Worm (Caenorhabditis elegans) whole organism, L2 larva: Measurements from ENCODE around the gene hlh-28.

Source experiments
- C34F6.9 ChIP-seq: fragments of 150-350 bp; optimal IDR thresholded peaks from 2 replicates; lab custom pipeline; 2014; ENCODE audit warnings: missing biosample characterization, missing genetic modification characterization
- F13H6.1 ChIP-seq: sonication (generic microtip); optimal IDR thresholded peaks from 2 replicates; lab custom pipeline; 2016; ENCODE audit warnings: missing genetic modification characterization, missing compliant biosample characterization
- Y55F3AM.14 ChIP-seq: fragments of 200-800 bp; sonication (Bioruptor generic); optimal IDR thresholded peaks from 2 replicates; lab custom pipeline; 2018; ENCODE audit warnings: mild to moderate bottlenecking, missing genetic modification characterization, missing compliant biosample characterization
- ZK546.5 ChIP-seq: sonication (generic microtip); optimal IDR thresholded peaks from 2 replicates; lab custom pipeline; 2017; ENCODE audit warnings: missing biosample characterization, missing genetic modification characterization
- aly-2 ChIP-seq: fragments of 150-350 bp; optimal IDR thresholded peaks from 2 replicates; lab custom pipeline; 2014; ENCODE audit warnings: missing biosample characterization, missing genetic modification characterization
- ama-1 ChIP-seq: fragments of 150-350 bp; optimal IDR thresholded peaks from 2 replicates; lab custom pipeline; 2018; ENCODE audit warnings: inconsistent platforms
- blmp-1 ChIP-seq: sonication (generic microtip); optimal IDR thresholded peaks from 2 replicates; lab custom pipeline; 2017; ENCODE audit warnings: missing genetic modification characterization, mild to moderate bottlenecking, missing compliant biosample characterization, antibody characterized with exemption, moderate library complexity; ENCODE audit not compliant: insufficient read depth
- ceh-16 ChIP-seq: fragments of 150-350 bp; optimal IDR thresholded peaks from 2 replicates; lab custom pipeline; 2014; ENCODE audit warnings: missing biosample characterization, missing genetic modification characterization
- ceh-82 ChIP-seq: fragments of 150-350 bp; optimal IDR thresholded peaks from 2 replicates; lab custom pipeline; 2014; ENCODE audit warnings: missing biosample characterization, missing genetic modification characterization
- crh-2 ChIP-seq: sonication (generic microtip); optimal IDR thresholded peaks from 2 replicates; lab custom pipeline; 2017; ENCODE audit warnings: missing biosample characterization, missing genetic modification characterization
- egl-27 ChIP-seq: sonication (generic microtip); optimal IDR thresholded peaks from 3 replicates; lab custom pipeline; 2017; ENCODE audit warnings: missing biosample characterization, missing genetic modification reagents, missing genetic modification characterization
- elt-1 ChIP-seq: fragments of 150-350 bp; optimal IDR thresholded peaks from 2 replicates; lab custom pipeline; 2014; ENCODE audit warnings: missing biosample characterization, missing genetic modification characterization
- elt-3 ChIP-seq: sonication (generic microtip); optimal IDR thresholded peaks from 2 replicates; lab custom pipeline; 2017; ENCODE audit warnings: missing biosample characterization, missing genetic modification characterization
- fos-1 ChIP-seq: fragments of 150-350 bp; optimal IDR thresholded peaks from 2 replicates; lab custom pipeline; 2014; ENCODE audit warnings: missing biosample characterization, missing genetic modification characterization
- gmeb-1 ChIP-seq: fragments of 150-350 bp; optimal IDR thresholded peaks from 2 replicates; lab custom pipeline; 2014; ENCODE audit warnings: missing biosample characterization, missing genetic modification characterization
- lin-11 ChIP-seq: fragments of 150-350 bp; sonication (generic microtip); optimal IDR thresholded peaks from 2 replicates; lab custom pipeline; 2014; ENCODE audit warnings: missing biosample characterization, missing genetic modification characterization, inconsistent platforms, mixed read lengths
- lin-13 ChIP-seq: fragments of 150-350 bp; optimal IDR thresholded peaks from 2 replicates; lab custom pipeline; 2014; ENCODE audit warnings: missing biosample characterization, missing genetic modification reagents, missing genetic modification characterization
- lin-39 ChIP-seq: fragments of 150-350 bp; optimal IDR thresholded peaks from 2 replicates; lab custom pipeline; 2014; ENCODE audit warnings: missing biosample characterization, missing genetic modification reagents, missing genetic modification characterization
- lsy-2 ChIP-seq, 2 experiments: fragments of 150-350 bp in 1 of 2; sonication (generic microtip) in 1 of 2; optimal IDR thresholded peaks; 2 replicates each; lab custom pipeline; 2014 to 2017; ENCODE audit warnings: missing biosample characterization in 2 of 2, missing genetic modification characterization in 2 of 2
- mab-5 ChIP-seq: fragments of 150-350 bp; optimal IDR thresholded peaks from 2 replicates; lab custom pipeline; 2014; ENCODE audit warnings: missing biosample characterization, missing genetic modification characterization
- mbf-1 ChIP-seq: sonication (generic microtip); optimal IDR thresholded peaks from 2 replicates; lab custom pipeline; 2017; ENCODE audit warnings: missing biosample characterization, missing genetic modification characterization
- mdl-1 ChIP-seq, 2 experiments: fragments of 150-350 bp in 1 of 2; sonication (generic microtip) in 1 of 2; optimal IDR thresholded peaks; 2 replicates each; lab custom pipeline; 2017; ENCODE audit warnings: missing biosample characterization in 2 of 2, missing genetic modification characterization in 2 of 2
- nhr-10 ChIP-seq: sonication (generic microtip); optimal IDR thresholded peaks from 2 replicates; lab custom pipeline; 2017; ENCODE audit warnings: missing biosample characterization, missing genetic modification characterization
- nhr-129 ChIP-seq: fragments of 150-350 bp; optimal IDR thresholded peaks from 2 replicates; lab custom pipeline; 2014; ENCODE audit warnings: missing biosample characterization, missing genetic modification characterization
- nhr-21 ChIP-seq: fragments of 150-350 bp; optimal IDR thresholded peaks from 2 replicates; lab custom pipeline; 2014; ENCODE audit warnings: missing biosample characterization, missing genetic modification characterization
- nhr-23 ChIP-seq: fragments of 150-350 bp; optimal IDR thresholded peaks from 2 replicates; lab custom pipeline; 2014; ENCODE audit warnings: missing biosample characterization, missing genetic modification reagents, missing genetic modification characterization
- nhr-237 ChIP-seq: fragments of 150-350 bp; optimal IDR thresholded peaks from 2 replicates; lab custom pipeline; 2014; ENCODE audit warnings: missing biosample characterization, missing genetic modification characterization
- nhr-25 ChIP-seq: fragments of 150-350 bp; sonication (generic microtip); optimal IDR thresholded peaks from 3 replicates; lab custom pipeline; 2014; ENCODE audit warnings: missing biosample characterization, missing genetic modification characterization
- nhr-6 ChIP-seq: fragments of 150-350 bp; optimal IDR thresholded peaks from 2 replicates; lab custom pipeline; 2014; ENCODE audit warnings: missing biosample characterization, missing genetic modification characterization
- sem-4 ChIP-seq: fragments of 150-350 bp; optimal IDR thresholded peaks from 2 replicates; lab custom pipeline; 2014; ENCODE audit warnings: missing biosample characterization, missing genetic modification reagents, missing genetic modification characterization
- skn-1 ChIP-seq: sonication (generic microtip); optimal IDR thresholded peaks from 2 replicates; lab custom pipeline; 2017; ENCODE audit warnings: missing biosample characterization, missing genetic modification characterization
- sma-3 ChIP-seq: sonication (generic microtip); optimal IDR thresholded peaks from 2 replicates; lab custom pipeline; 2016; ENCODE audit warnings: missing genetic modification reagents, missing genetic modification characterization, missing compliant biosample characterization
- sma-9 ChIP-seq, 2 experiments: fragments of 150-350 bp in 1 of 2; sonication (generic microtip) in 1 of 2; optimal IDR thresholded peaks; 2 replicates each; lab custom pipeline; 2014 to 2016; ENCODE audit warnings: missing genetic modification characterization in 2 of 2, mild to moderate bottlenecking in 1 of 2, missing biosample characterization in 1 of 2, missing compliant biosample characterization in 1 of 2, missing genetic modification reagents in 1 of 2, moderate library complexity in 1 of 2
- snpc-4 ChIP-seq: fragments of 150-350 bp; optimal IDR thresholded peaks from 2 replicates; lab custom pipeline; 2014; ENCODE audit warnings: missing biosample characterization, missing genetic modification characterization
- unc-39 ChIP-seq: fragments of 150-350 bp; optimal IDR thresholded peaks from 2 replicates; lab custom pipeline; 2014; ENCODE audit warnings: missing biosample characterization, missing genetic modification characterization
- unc-55 ChIP-seq: fragments of 150-350 bp; sonication (generic microtip); optimal IDR thresholded peaks from 3 replicates; lab custom pipeline; 2014; ENCODE audit warnings: missing biosample characterization, missing genetic modification reagents, missing genetic modification characterization
- unc-62 ChIP-seq: fragments of 150-350 bp; optimal IDR thresholded peaks from 2 replicates; lab custom pipeline; 2014; ENCODE audit warnings: missing biosample characterization, missing genetic modification reagents, missing genetic modification characterization
- zag-1 ChIP-seq: fragments of 150-350 bp; optimal IDR thresholded peaks from 2 replicates; lab custom pipeline; 2014; ENCODE audit warnings: missing biosample characterization, missing genetic modification characterization
- ztf-1 ChIP-seq: fragments of 200-800 bp; sonication (Bioruptor generic); conservative IDR thresholded peaks from 2 replicates; pipeline ENCODE4 v1.3.6; 2022; ENCODE audit warnings: missing genetic modification characterization, missing compliant biosample characterization
- ztf-4 ChIP-seq: fragments of 150-350 bp; optimal IDR thresholded peaks from 2 replicates; lab custom pipeline; 2014; ENCODE audit warnings: missing biosample characterization, missing genetic modification characterization

Gene hlh-28

ce11 chrX:17510523-17510922 is 40.3 kb upstream of the hlh-28 start:
- TF ChIP-seq ceh-82 (tag; lab: Kevin White, UChicago): no peak
- TF ChIP-seq mab-5: no peak
- TF ChIP-seq nhr-10 (tag; lab: Kevin White, UChicago): no peak
- TF ChIP-seq sem-4 (tag; lab: Kevin White, UChicago): no peak
- no peak for TF ChIP-seq snpc-4 (tag; lab: Kevin White, UChicago)
- TF ChIP-seq sma-3: no peak
- no peak for TF ChIP-seq ama-1 (lab: Kevin White, UChicago)
- TF ChIP-seq mbf-1 (tag; lab: Kevin White, UChicago): no peak
- TF ChIP-seq ztf-1 (GFP tag; lab: Robert Waterston, UW): no peak
- no peak for TF ChIP-seq ztf-4 (tag; lab: Kevin White, UChicago)
- peak; percentile 31 for TF ChIP-seq crh-2 (tag; lab: Kevin White, UChicago)
- TF ChIP-seq elt-1 (tag; lab: Kevin White, UChicago): peak; percentile 1
- TF ChIP-seq nhr-237: no peak
- TF ChIP-seq fos-1 (tag; lab: Kevin White, UChicago): peak; percentile 37
- TF ChIP-seq egl-27: no peak
- peak; percentile 29 for TF ChIP-seq nhr-25 (tag; lab: Kevin White, UChicago)
- TF ChIP-seq nhr-23: no peak
- TF ChIP-seq C34F6.9: no peak
- no peak for TF ChIP-seq aly-2 (tag; lab: Kevin White, UChicago)
- no peak for TF ChIP-seq lin-11
- no peak for TF ChIP-seq mdl-1 (tag; optimal IDR thresholded peaks at IDR 0.05; lab: Kevin White, UChicago)
- no peak for TF ChIP-seq unc-55 (GFP tag; lab: Kevin White, UChicago)
- no peak for TF ChIP-seq ZK546.5
- TF ChIP-seq sma-9 (GFP tag; optimal IDR thresholded peaks at IDR 0.05; lab: Kevin White, UChicago): peak; percentile 20
- TF ChIP-seq sma-9 (tag; optimal IDR thresholded peaks at IDR 0.05; lab: Kevin White, UChicago): no peak
- TF ChIP-seq lin-39 (tag; lab: Kevin White, UChicago): no peak
- TF ChIP-seq, all 48 proteins: peak for 5

ce11 chrX:17513507-17514113 is 37.2 kb upstream of the hlh-28 start, which contains the start of gene nhr-1:
Gene nhr-1 (plus strand): TSS chrX:17514063.
- TF ChIP-seq nhr-23: no peak
- no peak for TF ChIP-seq lin-39 (tag; lab: Kevin White, UChicago)
- peak; percentile 74 for TF ChIP-seq mab-5
- TF ChIP-seq unc-55 (GFP tag; lab: Kevin White, UChicago): peak; percentile 92
- TF ChIP-seq C34F6.9: peak; percentile 92
- TF ChIP-seq blmp-1: peak; percentile 58
- peak; percentile 89 for TF ChIP-seq fos-1 (tag; lab: Kevin White, UChicago)
- peak; percentile 75 for TF ChIP-seq nhr-6 (tag; lab: Kevin White, UChicago)
- peak; percentile 88 to 93 for TF ChIP-seq mdl-1 (tag; optimal IDR thresholded peaks at IDR 0.05; lab: Kevin White, UChicago)
- peak; percentile 10 for TF ChIP-seq gmeb-1 (tag; lab: Kevin White, UChicago)
- TF ChIP-seq sma-3: peak; percentile 74
- TF ChIP-seq F13H6.1 (tag; lab: Kevin White, UChicago): peak; percentile 96
- TF ChIP-seq crh-2 (tag; lab: Kevin White, UChicago): peak; percentile 93
- TF ChIP-seq elt-3 (tag; lab: Kevin White, UChicago): no peak
- TF ChIP-seq sem-4 (tag; lab: Kevin White, UChicago): peak; percentile 89
- TF ChIP-seq unc-62 (GFP tag; lab: Kevin White, UChicago): peak; percentile 53
- peak; percentile 88 for TF ChIP-seq zag-1
- peak; percentile 58 to 85 for TF ChIP-seq lsy-2 (tag; optimal IDR thresholded peaks at IDR 0.05; lab: Kevin White, UChicago)
- peak; percentile 61 for TF ChIP-seq lin-11
- TF ChIP-seq sma-9 (GFP tag; optimal IDR thresholded peaks at IDR 0.05; lab: Kevin White, UChicago): peak; percentile 98
- peak; percentile 92 for TF ChIP-seq sma-9 (tag; optimal IDR thresholded peaks at IDR 0.05; lab: Kevin White, UChicago)
- TF ChIP-seq nhr-10 (tag; lab: Kevin White, UChicago): peak; percentile 60
- TF ChIP-seq nhr-25 (tag; lab: Kevin White, UChicago): peak; percentile 86
- no peak for TF ChIP-seq unc-39 (tag; lab: Kevin White, UChicago)
- TF ChIP-seq lin-13 (GFP tag; lab: Kevin White, UChicago): peak; percentile 80
- peak; percentile 79 for TF ChIP-seq nhr-21 (tag; lab: Kevin White, UChicago)
- peak; percentile 64 for TF ChIP-seq ceh-82 (tag; lab: Kevin White, UChicago)
- peak; percentile 96 for TF ChIP-seq nhr-129 (tag; lab: Kevin White, UChicago)
- TF ChIP-seq mbf-1 (tag; lab: Kevin White, UChicago): no peak
- TF ChIP-seq ztf-4 (tag; lab: Kevin White, UChicago): peak; percentile 85
- no peak for TF ChIP-seq skn-1
- peak; percentile 73 for TF ChIP-seq snpc-4 (tag; lab: Kevin White, UChicago)
- peak; percentile 89 for TF ChIP-seq egl-27
- no peak for TF ChIP-seq ztf-1 (GFP tag; lab: Robert Waterston, UW)
- peak; percentile 34 for TF ChIP-seq ceh-16 (tag; lab: Kevin White, UChicago)
- TF ChIP-seq Y55F3AM.14: peak; percentile 89
- TF ChIP-seq, all 48 proteins: peak for 28
